Worm (Caenorhabditis elegans): ENCODE results near the gene srw-103.

srw-103 gene

DNA sequence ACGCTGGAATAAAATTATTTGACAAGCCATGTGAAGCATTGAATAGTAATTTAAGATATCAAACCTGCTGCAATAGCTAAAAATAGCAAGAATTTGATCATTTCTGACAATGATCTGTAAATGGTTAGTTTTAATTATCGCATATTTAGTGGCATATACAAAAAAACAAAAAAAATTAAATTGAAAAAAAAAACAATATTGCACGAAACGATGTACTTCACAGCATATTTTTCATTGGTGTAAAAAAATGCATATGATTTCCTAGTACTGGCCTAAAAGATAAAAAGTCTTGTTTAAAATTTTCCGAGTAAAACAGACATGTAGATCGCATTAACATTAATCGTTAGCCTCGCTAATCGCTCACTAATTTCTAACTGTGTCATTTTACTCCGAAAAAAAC is 32.1 kb downstream of the srw-103 start, which contains the start of gene ZK697.8:
ZK697.8 (minus strand) TSS at position 101 of the 400 bp plus-strand sequence.
- no peak for TF ChIP-seq mab-5 (tag; optimal IDR thresholded peaks at IDR 0.05)
- no peak for TF ChIP-seq ceh-82 (tag; optimal IDR thresholded peaks at IDR 0.05)
- TF ChIP-seq nhr-23 (tag; optimal IDR thresholded peaks at IDR 0.05): no peak
- TF ChIP-seq blmp-1 (tag; optimal IDR thresholded peaks at IDR 0.05; ENCODE audit: insufficient read depth): no peak
- no peak for TF ChIP-seq gmeb-1 (tag; optimal IDR thresholded peaks at IDR 0.05)
- no peak for TF ChIP-seq lsy-2 (tag; optimal IDR thresholded peaks at IDR 0.05)
- TF ChIP-seq sma-3 (GFP tag; optimal IDR thresholded peaks at IDR 0.05): no peak
- TF ChIP-seq ceh-16 (tag; optimal IDR thresholded peaks at IDR 0.05): no peak
- no peak for TF ChIP-seq R02D3.7 (tag; optimal IDR thresholded peaks at IDR 0.05)
- TF ChIP-seq peb-1 (tag; optimal IDR thresholded peaks at IDR 0.05): no peak
- TF ChIP-seq fos-1 (tag; optimal IDR thresholded peaks at IDR 0.05): no peak
- no peak for TF ChIP-seq mbf-1 (tag; optimal IDR thresholded peaks at IDR 0.05)
- TF ChIP-seq nhr-10 (tag; optimal IDR thresholded peaks at IDR 0.05): no peak
- no peak for TF ChIP-seq skn-1 (tag; optimal IDR thresholded peaks at IDR 0.05)

DNA sequence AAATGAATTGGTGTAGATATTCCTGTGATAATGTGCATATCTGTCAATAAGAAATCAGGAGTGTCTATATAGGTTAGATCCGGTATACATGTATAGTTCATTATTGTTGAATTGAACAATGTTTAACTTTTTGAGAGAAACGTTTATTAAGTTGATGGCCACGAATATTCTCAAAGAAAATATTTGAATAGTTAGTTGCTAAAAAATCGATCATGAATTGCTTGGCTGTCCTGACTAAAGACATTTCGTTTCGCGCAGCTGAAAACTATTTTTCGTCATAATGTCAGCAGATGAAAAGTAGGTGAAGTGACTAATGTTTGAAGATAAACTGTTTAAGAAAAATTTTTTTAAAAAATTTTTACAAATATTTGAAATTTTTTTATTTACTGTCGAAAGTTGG is 34.5 kb downstream of the srw-103 start, which contains the start of gene srh-199:
srh-199 (minus strand) TSS at position 101 of the 400 bp plus-strand sequence.
- no peak for TF ChIP-seq mab-5 (tag; optimal IDR thresholded peaks at IDR 0.05)

DNA sequence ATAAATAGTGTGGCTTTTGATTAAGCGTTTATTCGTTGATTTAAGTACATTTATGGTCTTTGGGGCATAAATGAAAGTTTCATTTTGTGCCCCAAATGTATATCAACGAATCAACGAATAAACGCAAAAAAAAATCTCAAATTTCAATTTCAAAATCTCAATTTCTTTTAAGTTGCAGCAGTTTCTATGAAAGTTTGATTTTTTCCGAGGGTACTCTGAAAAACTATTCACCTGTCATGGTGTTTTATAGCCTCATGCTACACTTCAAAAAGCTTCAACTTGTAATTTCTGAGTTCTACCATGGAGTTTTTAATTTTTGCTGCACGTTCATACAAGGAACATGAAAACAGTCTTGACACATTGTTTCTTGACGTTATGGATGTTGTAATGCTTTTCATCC is 35.5 kb downstream of the srw-103 start, which contains the start of gene ZK697.1:
ZK697.1 (plus strand) TSS at position 301 of the 400 bp plus-strand sequence.
- TF ChIP-seq mbf-1 (tag; optimal IDR thresholded peaks at IDR 0.05) (no peak), ZK546.5 (tag; optimal IDR thresholded peaks at IDR 0.05) (no peak), aly-2 (tag; optimal IDR thresholded peaks at IDR 0.05) (no peak), nhr-25 (tag; optimal IDR thresholded peaks at IDR 0.05) (no peak), elt-3 (tag; optimal IDR thresholded peaks at IDR 0.05) (no peak), alr-1 (tag; optimal IDR thresholded peaks at IDR 0.05) (no peak), dmd-4 (tag; optimal IDR thresholded peaks at IDR 0.05) (no peak), sem-4 (tag; optimal IDR thresholded peaks at IDR 0.05) (no peak)

DNA sequence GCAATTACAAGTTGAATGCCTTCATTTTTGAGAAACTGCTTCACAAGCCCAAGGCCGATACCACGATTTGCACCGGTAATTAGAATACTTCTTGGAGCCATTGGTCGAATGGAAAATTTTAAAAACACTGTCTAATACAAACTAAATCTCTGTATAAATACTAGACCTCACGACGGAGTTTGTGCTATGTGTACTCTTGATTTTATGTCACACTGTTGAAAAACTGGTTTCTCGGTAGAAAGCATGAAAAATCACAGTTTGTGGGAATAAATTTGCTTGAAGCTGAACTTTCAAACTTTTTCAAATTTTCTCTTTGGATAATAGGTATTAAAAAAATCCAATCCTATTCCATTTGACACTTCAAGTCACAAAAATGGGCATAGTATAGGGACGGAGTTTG is 38.6 kb downstream of the srw-103 start, which contains the start of gene ZK697.14:
ZK697.14 (minus strand) TSS at position 101 of the 400 bp plus-strand sequence.
- TF ChIP-seq nhr-11 (tag; optimal IDR thresholded peaks at IDR 0.05) (no peak), mbf-1 (tag; optimal IDR thresholded peaks at IDR 0.05) (no peak), mdl-1 (tag; optimal IDR thresholded peaks at IDR 0.05) (no peak), nhr-21 (tag; optimal IDR thresholded peaks at IDR 0.05) (no peak), nhr-25 (tag; optimal IDR thresholded peaks at IDR 0.05) (no peak), blmp-1 (tag; optimal IDR thresholded peaks at IDR 0.05; ENCODE audit: insufficient read depth) (no peak), fos-1 (tag; optimal IDR thresholded peaks at IDR 0.05) (no peak), lsy-2 (tag; optimal IDR thresholded peaks at IDR 0.05) (no peak), alr-1 (tag; optimal IDR thresholded peaks at IDR 0.05) (no peak), mab-5 (tag; optimal IDR thresholded peaks at IDR 0.05) (no peak), gmeb-1 (tag; optimal IDR thresholded peaks at IDR 0.05) (no peak), sma-3 (GFP tag; optimal IDR thresholded peaks at IDR 0.05) (no peak), lin-39 (tag; optimal IDR thresholded peaks at IDR 0.05) (no peak), ceh-16 (tag; optimal IDR thresholded peaks at IDR 0.05) (no peak), snpc-4 (tag; optimal IDR thresholded peaks at IDR 0.05) (no peak), egl-27 (tag; optimal IDR thresholded peaks at IDR 0.05) (no peak), peb-1 (tag; optimal IDR thresholded peaks at IDR 0.05) (no peak), crh-2 (tag; optimal IDR thresholded peaks at IDR 0.05) (no peak), nhr-237 (tag; optimal IDR thresholded peaks at IDR 0.05) (no peak), nhr-10 (tag; optimal IDR thresholded peaks at IDR 0.05) (no peak)

DNA sequence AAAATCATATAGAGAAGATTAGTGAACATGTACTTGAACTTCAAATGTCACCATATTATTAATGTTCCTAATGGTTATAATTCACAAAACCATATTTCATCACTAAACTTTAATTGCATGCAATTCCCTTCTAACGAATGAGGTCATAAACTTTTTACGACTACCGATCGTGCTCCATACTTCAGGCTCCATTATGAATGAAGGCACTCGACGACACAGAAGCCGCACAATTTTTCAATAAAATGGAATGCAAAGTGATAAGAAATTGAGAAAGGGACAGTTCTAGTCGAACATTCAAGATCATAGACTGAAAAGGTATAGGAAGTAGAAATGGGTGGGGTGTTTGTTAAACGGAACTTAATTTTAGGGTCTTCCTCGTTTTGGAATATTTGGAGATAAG is 39.1 kb downstream of the srw-103 start:
- TF ChIP-seq lin-39 (tag; optimal IDR thresholded peaks at IDR 0.05): no peak
- TF ChIP-seq ztf-4 (tag; optimal IDR thresholded peaks at IDR 0.05): no peak
- TF ChIP-seq ceh-82 (tag; optimal IDR thresholded peaks at IDR 0.05): no peak
- no peak for TF ChIP-seq gmeb-1 (tag; optimal IDR thresholded peaks at IDR 0.05)
- no peak for TF ChIP-seq nhr-11 (tag; optimal IDR thresholded peaks at IDR 0.05)
- TF ChIP-seq mab-5 (tag; optimal IDR thresholded peaks at IDR 0.05): no peak
- no peak for TF ChIP-seq sem-4 (tag; optimal IDR thresholded peaks at IDR 0.05)
- no peak for TF ChIP-seq F13H6.1 (tag; optimal IDR thresholded peaks at IDR 0.05)
- TF ChIP-seq lin-13 (GFP tag; optimal IDR thresholded peaks at IDR 0.05): no peak
- no peak for TF ChIP-seq peb-1 (tag; optimal IDR thresholded peaks at IDR 0.05)
- no peak for TF ChIP-seq snpc-4 (tag; optimal IDR thresholded peaks at IDR 0.05)

DNA sequence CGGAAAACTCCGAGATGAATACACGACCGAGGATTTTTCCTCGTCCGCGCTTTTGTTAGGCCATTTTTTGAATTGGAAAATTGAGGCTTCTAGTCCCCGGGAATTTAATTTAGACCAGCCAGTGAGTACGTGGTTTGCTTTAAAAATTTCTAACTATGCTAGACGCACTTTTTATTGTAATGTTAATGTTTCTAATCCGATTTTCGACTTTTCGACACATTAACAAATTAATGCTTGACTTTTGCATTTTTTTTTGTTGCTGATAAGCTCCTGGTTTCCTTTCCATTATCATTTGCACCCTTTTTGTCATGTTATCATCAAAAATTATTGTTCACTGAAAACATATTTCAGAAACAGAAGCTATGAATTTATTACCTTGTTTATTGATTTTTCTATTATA is 39.9 kb downstream of the srw-103 start, which contains the start of gene clec-204:
clec-204 (plus strand) TSS at position 301 of the 400 bp plus-strand sequence.
- TF ChIP-seq skn-1 (tag; optimal IDR thresholded peaks at IDR 0.05): no peak
- peak; percentile 28 for TF ChIP-seq fos-1 (tag; optimal IDR thresholded peaks at IDR 0.05)

Measured in whole organism, L2 larva.